Worm (Caenorhabditis elegans): Measurements from ENCODE around the gene C46C11.4.
A peak's percentile ranks its signal among the peaks of the same experiment; 100 is the strongest.

The C46C11.4 gene

DNA sequence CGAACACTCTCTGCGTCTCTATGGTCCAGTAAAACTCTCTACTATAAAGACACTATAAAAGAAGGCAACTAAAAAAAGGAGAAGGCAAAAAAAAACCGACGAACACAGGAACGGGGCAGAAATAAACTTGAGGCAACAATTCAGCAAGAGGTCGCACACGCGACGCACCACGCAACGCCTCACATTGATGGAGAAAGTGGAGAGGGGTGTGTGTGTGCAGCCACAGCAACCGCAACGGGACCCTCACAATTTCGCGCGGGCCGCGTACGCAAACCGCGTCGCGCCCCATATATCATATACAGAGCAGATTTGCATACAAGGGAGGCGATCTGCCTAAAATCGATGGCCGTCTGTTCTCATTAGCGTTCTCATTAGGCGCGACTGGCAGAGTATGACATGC is 30.2 kb downstream of the C46C11.4 start:
- TF ChIP-seq snpc-4 (tag; optimal IDR thresholded peaks at IDR 0.05) = no peak
- no peak for TF ChIP-seq elt-1 (tag; optimal IDR thresholded peaks at IDR 0.05)
- TF ChIP-seq lin-39 (tag; optimal IDR thresholded peaks at IDR 0.05) = peak; percentile 89
- no peak for TF ChIP-seq ceh-16 (tag; optimal IDR thresholded peaks at IDR 0.05)
- TF ChIP-seq lin-15B (tag; optimal IDR thresholded peaks at IDR 0.05) = peak; percentile 39
- no peak for TF ChIP-seq jun-1 (tag; optimal IDR thresholded peaks at IDR 0.05)
- no peak for TF ChIP-seq nhr-237 (tag; optimal IDR thresholded peaks at IDR 0.05)
- no peak for TF ChIP-seq fkh-10 (GFP tag; optimal IDR thresholded peaks at IDR 0.05)
- no peak for TF ChIP-seq elt-2 (tag; optimal IDR thresholded peaks at IDR 0.05)
- TF ChIP-seq zag-1 (tag; optimal IDR thresholded peaks at IDR 0.05) = no peak
- peak; percentile 27 for TF ChIP-seq nfya-1 (tag; optimal IDR thresholded peaks at IDR 0.05; ENCODE audit: insufficient read depth)
- no peak for TF ChIP-seq sea-2 (GFP tag; optimal IDR thresholded peaks at IDR 0.05)
- TF ChIP-seq daf-12 (tag; optimal IDR thresholded peaks at IDR 0.05) = no peak
- no peak for TF ChIP-seq egl-27 (tag; optimal IDR thresholded peaks at IDR 0.05)
- no peak for TF ChIP-seq nhr-28 (tag; optimal IDR thresholded peaks at IDR 0.05)
- peak; percentile 46 for TF ChIP-seq hmg-11 (tag; optimal IDR thresholded peaks at IDR 0.05)
- TF ChIP-seq mml-1 (tag; optimal IDR thresholded peaks at IDR 0.05) = no peak
- peak; percentile 13 for TF ChIP-seq ceh-28 (tag; optimal IDR thresholded peaks at IDR 0.05)
- TF ChIP-seq R02D3.7 (tag; optimal IDR thresholded peaks at IDR 0.05) = no peak
- no peak for TF ChIP-seq tbx-2 (tag; optimal IDR thresholded peaks at IDR 0.05)
- TF ChIP-seq nhr-76 (tag; optimal IDR thresholded peaks at IDR 0.05) = no peak
- TF ChIP-seq ceh-9 (tag; optimal IDR thresholded peaks at IDR 0.05) = no peak
- TF ChIP-seq unc-39 (tag; optimal IDR thresholded peaks at IDR 0.05) = no peak
- no peak for TF ChIP-seq aly-2 (tag; optimal IDR thresholded peaks at IDR 0.05)
- no peak for TF ChIP-seq ZK546.5 (tag; optimal IDR thresholded peaks at IDR 0.05)
- no peak for TF ChIP-seq unc-62 (GFP tag; optimal IDR thresholded peaks at IDR 0.05)
- TF ChIP-seq nhr-25 (tag; optimal IDR thresholded peaks at IDR 0.05) = no peak
- no peak for TF ChIP-seq ztf-11 (tag; optimal IDR thresholded peaks at IDR 0.05)
- peak; percentile 10 for TF ChIP-seq egl-5 (tag; optimal IDR thresholded peaks at IDR 0.05)
- no peak for TF ChIP-seq nhr-12 (tag; optimal IDR thresholded peaks at IDR 0.05)
- TF ChIP-seq nhr-23 (tag; optimal IDR thresholded peaks at IDR 0.05) = no peak
- no peak for TF ChIP-seq skn-1 (tag; optimal IDR thresholded peaks at IDR 0.05)
- TF ChIP-seq fos-1 (tag; optimal IDR thresholded peaks at IDR 0.05) = no peak
- peak; percentile 0 for TF ChIP-seq ama-1 (optimal IDR thresholded peaks at IDR 0.05)
- no peak for TF ChIP-seq eor-1 (tag; optimal IDR thresholded peaks at IDR 0.05)
- TF ChIP-seq fkh-2 (tag; optimal IDR thresholded peaks at IDR 0.05) = no peak
- no peak for TF ChIP-seq elt-3 (tag; optimal IDR thresholded peaks at IDR 0.05)
- TF ChIP-seq nhr-11 (tag; optimal IDR thresholded peaks at IDR 0.05) = no peak
- no peak for TF ChIP-seq pqm-1 (tag; optimal IDR thresholded peaks at IDR 0.05)
- no peak for TF ChIP-seq nhr-67 (tag; optimal IDR thresholded peaks at IDR 0.05)
- no peak for TF ChIP-seq nhr-43 (tag; optimal IDR thresholded peaks at IDR 0.05; ENCODE audit: poor library complexity, severe bottlenecking)
- TF ChIP-seq pha-4 (tag; optimal IDR thresholded peaks at IDR 0.05) = peak; percentile 17
- no peak for TF ChIP-seq lsy-12 (tag; optimal IDR thresholded peaks at IDR 0.05)
- no peak for TF ChIP-seq ceh-82 (tag; optimal IDR thresholded peaks at IDR 0.05)
- TF ChIP-seq nhr-77 (tag; optimal IDR thresholded peaks at IDR 0.05) = no peak
- no peak for TF ChIP-seq ztf-4 (tag; optimal IDR thresholded peaks at IDR 0.05)
- TF ChIP-seq mdl-1 (tag; optimal IDR thresholded peaks at IDR 0.05) = no peak

DNA sequence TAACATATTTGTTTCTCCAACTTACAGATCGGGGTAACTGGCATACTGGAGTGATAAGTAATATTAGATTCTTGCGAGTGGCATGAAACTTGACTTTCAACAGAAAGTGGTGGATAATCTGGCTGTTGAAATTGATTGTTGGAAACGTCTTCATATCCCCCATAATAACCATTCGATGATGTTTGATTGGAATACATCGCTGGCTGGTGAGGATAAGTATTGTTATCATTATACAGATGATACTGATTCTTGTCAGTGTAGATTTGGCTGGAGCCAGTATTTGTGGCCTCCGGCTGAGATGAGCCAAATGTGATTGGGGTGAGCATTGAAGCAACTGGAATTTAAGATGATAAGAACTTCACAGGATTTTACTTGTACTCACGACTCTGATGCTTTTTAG is 32.0 kb downstream of the C46C11.4 start:
- no peak for TF ChIP-seq aly-2 (tag; optimal IDR thresholded peaks at IDR 0.05)
- no peak for TF ChIP-seq ZK546.5 (tag; optimal IDR thresholded peaks at IDR 0.05)
- no peak for TF ChIP-seq lin-15B (tag; optimal IDR thresholded peaks at IDR 0.05)
- no peak for TF ChIP-seq mdl-1 (tag; optimal IDR thresholded peaks at IDR 0.05)
- TF ChIP-seq ama-1 (optimal IDR thresholded peaks at IDR 0.05) = no peak
- no peak for TF ChIP-seq nhr-12 (tag; optimal IDR thresholded peaks at IDR 0.05)
- TF ChIP-seq nhr-43 (tag; optimal IDR thresholded peaks at IDR 0.05; ENCODE audit: poor library complexity, severe bottlenecking) = no peak
- no peak for TF ChIP-seq elt-3 (tag; optimal IDR thresholded peaks at IDR 0.05)
- TF ChIP-seq nhr-67 (tag; optimal IDR thresholded peaks at IDR 0.05) = no peak
- no peak for TF ChIP-seq mml-1 (tag; optimal IDR thresholded peaks at IDR 0.05)
- no peak for TF ChIP-seq ceh-28 (tag; optimal IDR thresholded peaks at IDR 0.05)
- no peak for TF ChIP-seq egl-27 (tag; optimal IDR thresholded peaks at IDR 0.05)
